Fruit fly (Drosophila melanogaster) whole organism, adult: ENCODE measurements around the gene Srx.

ENCODE experiments used
- CG5204 ChIP-seq: fragments of 200-800 bp; sonication (Bioruptor generic); optimal IDR thresholded peaks from 2 replicates; lab custom pipeline; 2016; ENCODE audit warnings: missing biosample characterization, missing genetic modification characterization
- CG7045 ChIP-seq: fragments of 200-800 bp; sonication (Bioruptor generic); optimal IDR thresholded peaks from 2 replicates; lab custom pipeline; 2017; ENCODE audit warnings: missing biosample characterization, mild to moderate bottlenecking, missing genetic modification characterization
- CG7101 ChIP-seq: fragments of 200-800 bp; sonication (Bioruptor generic); optimal IDR thresholded peaks from 2 replicates; lab custom pipeline; 2018; ENCODE audit warnings: missing biosample characterization, mild to moderate bottlenecking, missing genetic modification characterization, moderate library complexity
- Clk ChIP-seq: fragments of 200-800 bp; sonication (Bioruptor generic); optimal IDR thresholded peaks from 2 replicates; lab custom pipeline; 2017; ENCODE audit warnings: missing biosample characterization, missing genetic modification characterization
- Crg-1 ChIP-seq: fragments of 200-800 bp; sonication (Bioruptor generic); optimal IDR thresholded peaks from 2 replicates; lab custom pipeline; 2016; ENCODE audit warnings: missing biosample characterization, missing genetic modification characterization
- Hr96 ChIP-seq: fragments of 200-800 bp; sonication (Bioruptor generic); optimal IDR thresholded peaks from 2 replicates; lab custom pipeline; 2016; ENCODE audit warnings: missing biosample characterization, missing genetic modification characterization
- Mnt ChIP-seq: fragments of 200-800 bp; sonication (Bioruptor generic); optimal IDR thresholded peaks from 2 replicates; lab custom pipeline; 2016; ENCODE audit warnings: missing biosample characterization, mild to moderate bottlenecking, missing genetic modification characterization
- bab1 ChIP-seq: fragments of 200-800 bp; sonication (Bioruptor generic); optimal IDR thresholded peaks from 3 replicates; lab custom pipeline; 2019; ENCODE audit warnings: missing biosample characterization, mild to moderate bottlenecking, missing genetic modification characterization, moderate library complexity
- cnc ChIP-seq, 2 experiments: fragments of >200 bp; optimal IDR thresholded peaks; 2 replicates each; lab custom pipeline; 2017
- kay ChIP-seq: fragments of 200-800 bp; sonication (Bioruptor generic); peaks from one replicate; lab custom pipeline; 2016; ENCODE audit warnings: missing biosample characterization, missing genetic modification characterization, borderline replicate concordance
- ovo ChIP-seq: fragments of 200-800 bp; sonication (Bioruptor generic); optimal IDR thresholded peaks from 2 replicates; lab custom pipeline; 2016; ENCODE audit warnings: missing biosample characterization, missing genetic modification characterization
- tj ChIP-seq: fragments of 200-800 bp; sonication (Bioruptor generic); optimal IDR thresholded peaks from 3 replicates; lab custom pipeline; 2017; ENCODE audit warnings: missing biosample characterization, mild to moderate bottlenecking, missing genetic modification characterization, moderate library complexity

- TF ChIP-seq ovo (GFP tag; lab: Kevin White, UChicago): no peak
- no peak for TF ChIP-seq CG7101 (tag; lab: Kevin White, UChicago)
- no peak for TF ChIP-seq cnc (optimal IDR thresholded peaks at IDR 0.05; lab: Kevin White, UChicago)
- no peak for TF ChIP-seq kay (GFP tag; lab: Kevin White, UChicago)
- no peak for TF ChIP-seq CG7045 (GFP tag; lab: Kevin White, UChicago)
- no peak for TF ChIP-seq Clk (GFP tag; lab: Kevin White, UChicago)
- no peak for TF ChIP-seq tj
- TF ChIP-seq Mnt: no peak
- no peak for TF ChIP-seq bab1
- TF ChIP-seq CG5204 (GFP tag; lab: Kevin White, UChicago): no peak
- TF ChIP-seq Crg-1 (GFP tag; lab: Kevin White, UChicago): no peak
- TF ChIP-seq Hr96 (GFP tag; lab: Kevin White, UChicago): no peak
Measured at dm6 chrX:17887877-17888276, 31.1 kb downstream of the Srx start, which contains the start of gene CG6788.
